Fruit fly (Drosophila melanogaster) whole organism, prepupa: ENCODE measurements around the gene AstCC.
A peak's percentile ranks its signal among the peaks of the same experiment; 100 is the strongest.

Source experiments
- Blimp-1 ChIP-seq: fragments of 200-800 bp; sonication (Bioruptor generic); optimal IDR thresholded peaks from 3 replicates; lab custom pipeline; 2017; ENCODE audit warnings: missing biosample characterization, missing genetic modification characterization, mild to moderate bottlenecking, moderate library complexity, missing genetic modification reagents
- CG10631 ChIP-seq: fragments of 200-800 bp; sonication (Bioruptor generic); optimal IDR thresholded peaks from 2 replicates; lab custom pipeline; 2016; ENCODE audit warnings: missing biosample characterization, missing genetic modification characterization
- CG10669 ChIP-seq: fragments of 200-800 bp; sonication (Bioruptor generic); optimal IDR thresholded peaks from 3 replicates; lab custom pipeline; 2018; ENCODE audit warnings: missing biosample characterization, mild to moderate bottlenecking, missing genetic modification characterization, moderate library complexity
- CG11294 ChIP-seq: fragments of 200-800 bp; sonication (Bioruptor generic); IDR thresholded peaks from 2 replicates; pipeline ENCODE4 v1.3.6; 2022; ENCODE audit warnings: missing biosample characterization, missing genetic modification characterization
- CG11762 ChIP-seq: fragments of 200-800 bp; sonication (Bioruptor generic); optimal IDR thresholded peaks from 3 replicates; lab custom pipeline; 2016; ENCODE audit warnings: missing biosample characterization, missing genetic modification characterization; ENCODE audit not compliant: insufficient read depth
- CG11902 ChIP-seq: fragments of 200-800 bp; sonication (Bioruptor generic); optimal IDR thresholded peaks from 3 replicates; lab custom pipeline; 2016; ENCODE audit warnings: missing biosample characterization, missing genetic modification characterization
- CG15336 ChIP-seq: fragments of 200-800 bp; sonication (Bioruptor generic); IDR thresholded peaks from 2 replicates; pipeline ENCODE4 v1.3.6; 2022; ENCODE audit warnings: missing biosample characterization, missing genetic modification characterization
- CG1621 ChIP-seq: fragments of 200-800 bp; sonication (Bioruptor generic); optimal IDR thresholded peaks from 3 replicates; lab custom pipeline; 2018; ENCODE audit warnings: missing biosample characterization, mild to moderate bottlenecking, missing genetic modification characterization
- CG16779 ChIP-seq: fragments of 200-800 bp; sonication (Bioruptor generic); optimal IDR thresholded peaks from 3 replicates; lab custom pipeline; 2017; ENCODE audit warnings: missing biosample characterization, mild to moderate bottlenecking, missing genetic modification characterization
- CG3032 ChIP-seq: fragments of 200-800 bp; optimal IDR thresholded peaks from 2 replicates; lab custom pipeline; 2019; ENCODE audit warnings: missing biosample characterization, mild to moderate bottlenecking, missing genetic modification characterization, moderate library complexity
- CG31627 ChIP-seq: fragments of 200-800 bp; sonication (Bioruptor generic); optimal IDR thresholded peaks from 3 replicates; lab custom pipeline; 2016; ENCODE audit warnings: missing biosample characterization, missing genetic modification characterization
- CG32006 ChIP-seq: fragments of 200-800 bp; sonication (Bioruptor generic); optimal IDR thresholded peaks from 3 replicates; lab custom pipeline; 2017; ENCODE audit warnings: missing biosample characterization, mild to moderate bottlenecking, missing genetic modification characterization
- CG34406 ChIP-seq: fragments of 200-800 bp; sonication (Bioruptor generic); optimal IDR thresholded peaks from 3 replicates; lab custom pipeline; 2016; ENCODE audit warnings: missing biosample characterization, missing genetic modification characterization
- CG3919 ChIP-seq: fragments of 200-800 bp; sonication (Bioruptor generic); optimal IDR thresholded peaks from 3 replicates; lab custom pipeline; 2016; ENCODE audit warnings: missing biosample characterization, missing genetic modification characterization
- CG4318 ChIP-seq: fragments of 200-800 bp; sonication (Bioruptor generic); optimal IDR thresholded peaks from 3 replicates; lab custom pipeline; 2017; ENCODE audit warnings: missing biosample characterization, mild to moderate bottlenecking, missing genetic modification characterization
- CG6163 ChIP-seq: fragments of 200-800 bp; sonication (Bioruptor generic); IDR thresholded peaks from 3 replicates; pipeline ENCODE4 v1.3.6; 2022; ENCODE audit warnings: missing biosample characterization, missing genetic modification characterization
- CG6276 ChIP-seq: fragments of 200-800 bp; sonication (Bioruptor generic); optimal IDR thresholded peaks from 2 replicates; lab custom pipeline; 2017; ENCODE audit warnings: missing biosample characterization, mild to moderate bottlenecking, missing genetic modification characterization
- CG6792 ChIP-seq: fragments of 200-800 bp; sonication (Bioruptor generic); optimal IDR thresholded peaks from 3 replicates; lab custom pipeline; 2016; ENCODE audit warnings: missing biosample characterization, missing genetic modification characterization
- CG6808 ChIP-seq: fragments of 200-800 bp; sonication (Bioruptor generic); optimal IDR thresholded peaks from 3 replicates; lab custom pipeline; 2017; ENCODE audit warnings: missing biosample characterization, missing genetic modification characterization, mild to moderate bottlenecking, moderate library complexity, missing genetic modification reagents
- CG6854 ChIP-seq: fragments of 200-800 bp; sonication (Bioruptor generic); optimal IDR thresholded peaks from 2 replicates; lab custom pipeline; 2017; ENCODE audit warnings: missing biosample characterization, mild to moderate bottlenecking, missing genetic modification characterization
- CG8119 ChIP-seq: fragments of 200-800 bp; sonication (Bioruptor generic); IDR thresholded peaks from 3 replicates; pipeline ENCODE4 v1.3.6; 2022; ENCODE audit warnings: missing biosample characterization, missing genetic modification characterization
- CG9139 ChIP-seq: fragments of 200-800 bp; sonication (Bioruptor generic); optimal IDR thresholded peaks from 3 replicates; lab custom pipeline; 2017; ENCODE audit warnings: missing biosample characterization, mild to moderate bottlenecking, missing genetic modification characterization
- Eip75B ChIP-seq: fragments of 200-800 bp; sonication (Bioruptor generic); optimal IDR thresholded peaks from 3 replicates; lab custom pipeline; 2016; ENCODE audit warnings: missing biosample characterization, missing genetic modification characterization
- Eip78C ChIP-seq: fragments of 200-800 bp; sonication (Bioruptor generic); peaks from one replicate; lab custom pipeline; 2016; ENCODE audit warnings: missing biosample characterization, missing genetic modification characterization
- Ets21C ChIP-seq: fragments of 200-800 bp; sonication (Bioruptor generic); optimal IDR thresholded peaks from 3 replicates; lab custom pipeline; 2016; ENCODE audit warnings: missing biosample characterization, missing genetic modification characterization
- Ets96B ChIP-seq: fragments of 200-800 bp; optimal IDR thresholded peaks from 2 replicates; lab custom pipeline; 2019; ENCODE audit warnings: missing biosample characterization, mild to moderate bottlenecking, missing genetic modification characterization, moderate library complexity
- Gug ChIP-seq: fragments of 200-800 bp; sonication (Bioruptor generic); IDR thresholded peaks from 2 replicates; pipeline ENCODE4 v1.3.6; 2022; ENCODE audit warnings: missing biosample characterization, missing genetic modification characterization
- Hr38 ChIP-seq: sonication (Bioruptor generic); optimal IDR thresholded peaks from 2 replicates; lab custom pipeline; 2016; ENCODE audit warnings: missing biosample characterization, missing genetic modification characterization
- Hr39 ChIP-seq: fragments of 200-800 bp; sonication (Bioruptor generic); optimal IDR thresholded peaks from 2 replicates; lab custom pipeline; 2016; ENCODE audit warnings: missing biosample characterization, missing genetic modification characterization
- Hr4 ChIP-seq: fragments of 200-800 bp; sonication (Bioruptor generic); optimal IDR thresholded peaks from 3 replicates; lab custom pipeline; 2016; ENCODE audit warnings: missing biosample characterization, missing genetic modification characterization
- Lpt ChIP-seq: fragments of 200-800 bp; sonication (Bioruptor generic); optimal IDR thresholded peaks from 3 replicates; lab custom pipeline; 2016; ENCODE audit warnings: missing biosample characterization, missing genetic modification characterization
- OdsH ChIP-seq: fragments of 200-800 bp; sonication (Bioruptor generic); optimal IDR thresholded peaks from 3 replicates; lab custom pipeline; 2016; ENCODE audit warnings: missing biosample characterization, missing genetic modification characterization
- Sox14 ChIP-seq: fragments of 200-800 bp; sonication (Bioruptor generic); optimal IDR thresholded peaks from 3 replicates; lab custom pipeline; 2016; ENCODE audit warnings: missing biosample characterization, missing genetic modification characterization
- achi ChIP-seq: fragments of 200-800 bp; sonication (Bioruptor generic); optimal IDR thresholded peaks from 3 replicates; lab custom pipeline; 2016; ENCODE audit warnings: missing biosample characterization, missing genetic modification characterization
- acj6 ChIP-seq: fragments of 200-800 bp; sonication (Bioruptor generic); optimal IDR thresholded peaks from 3 replicates; lab custom pipeline; 2016; ENCODE audit warnings: missing biosample characterization, missing genetic modification characterization
- cyc ChIP-seq: fragments of 200-800 bp; sonication (Bioruptor generic); optimal IDR thresholded peaks from 3 replicates; lab custom pipeline; 2016; ENCODE audit warnings: missing biosample characterization, missing genetic modification characterization
- dac ChIP-seq: fragments of 200-800 bp; sonication (Bioruptor generic); optimal IDR thresholded peaks from 2 replicates; lab custom pipeline; 2017; ENCODE audit warnings: missing biosample characterization, mild to moderate bottlenecking, missing genetic modification characterization
- dsx ChIP-seq: fragments of 200-800 bp; optimal IDR thresholded peaks from 3 replicates; lab custom pipeline; 2019; ENCODE audit warnings: missing biosample characterization, mild to moderate bottlenecking, missing genetic modification characterization, moderate library complexity; ENCODE audit not compliant: poor library complexity, severe bottlenecking
- eg ChIP-seq: fragments of 200-800 bp; sonication (Bioruptor generic); IDR thresholded peaks from 3 replicates; pipeline ENCODE4 v1.3.6; 2022; ENCODE audit warnings: missing biosample characterization, missing genetic modification characterization
- fd59A ChIP-seq: fragments of 200-800 bp; sonication (Bioruptor generic); optimal IDR thresholded peaks from 2 replicates; lab custom pipeline; 2017; ENCODE audit warnings: missing biosample characterization, mild to moderate bottlenecking, missing genetic modification characterization, missing genetic modification reagents
- fd85E ChIP-seq: fragments of 200-800 bp; sonication (Bioruptor generic); optimal IDR thresholded peaks from 3 replicates; lab custom pipeline; 2016; ENCODE audit warnings: missing biosample characterization, missing genetic modification characterization
- fkh ChIP-seq: fragments of 200-800 bp; sonication (Bioruptor generic); optimal IDR thresholded peaks from 3 replicates; lab custom pipeline; 2017; ENCODE audit warnings: missing biosample characterization, mild to moderate bottlenecking, missing genetic modification characterization, moderate library complexity
- lz ChIP-seq: fragments of 200-800 bp; sonication (Bioruptor generic); optimal IDR thresholded peaks from 3 replicates; lab custom pipeline; 2016; ENCODE audit warnings: missing biosample characterization, missing genetic modification characterization
- net ChIP-seq: fragments of 200-800 bp; sonication (Bioruptor generic); optimal IDR thresholded peaks from 3 replicates; lab custom pipeline; 2016; ENCODE audit warnings: missing biosample characterization, missing genetic modification characterization
- pdm3 ChIP-seq: fragments of 200-800 bp; sonication (Bioruptor generic); optimal IDR thresholded peaks from 3 replicates; lab custom pipeline; 2016; ENCODE audit warnings: missing biosample characterization, missing genetic modification characterization
- spab ChIP-seq: fragments of 200-800 bp; sonication (Bioruptor generic); optimal IDR thresholded peaks from 2 replicates; lab custom pipeline; 2017; ENCODE audit warnings: missing biosample characterization, mild to moderate bottlenecking, missing genetic modification characterization, missing genetic modification reagents
- svp ChIP-seq: fragments of 200-800 bp; sonication (Bioruptor generic); peaks from one replicate; lab custom pipeline; 2016; ENCODE audit warnings: missing biosample characterization, missing genetic modification characterization
- topi ChIP-seq: fragments of 200-800 bp; sonication (Bioruptor generic); optimal IDR thresholded peaks from 3 replicates; lab custom pipeline; 2016; ENCODE audit warnings: missing biosample characterization, missing genetic modification characterization

AstCC gene

DNA sequence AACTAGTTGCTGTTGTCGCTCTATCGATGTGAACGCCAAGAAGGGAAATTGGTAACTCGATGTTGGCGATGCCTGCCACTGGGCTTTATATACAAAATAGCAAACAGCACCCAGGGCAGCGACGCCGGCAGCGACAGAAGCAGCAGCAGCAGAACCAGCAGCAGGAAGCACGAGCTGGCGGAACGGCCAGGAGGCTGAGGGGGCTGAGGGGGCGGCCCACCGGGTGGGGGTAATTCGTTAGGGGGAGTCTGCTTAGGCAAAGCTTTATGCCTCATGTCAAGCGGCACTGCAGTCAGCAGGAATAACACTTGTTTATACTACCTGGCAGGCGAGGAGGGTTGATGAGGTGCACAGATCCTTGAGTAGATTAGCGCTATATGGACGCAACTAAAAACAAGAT lies 3.7 kb downstream of the AstCC start, which contains the start of gene AstC:
AstC (minus strand) TSS at position 63 of the 400 bp plus-strand sequence.
- TF ChIP-seq CG11762 (GFP tag; lab: Kevin White, UChicago) (no peak), OdsH (GFP tag; lab: Kevin White, UChicago) (no peak), topi (GFP tag; lab: Kevin White, UChicago) (no peak), Blimp-1 (no peak)

dm6 chr2L:11075114-11075513 lies 9.9 kb downstream of the AstCC start, which contains the start of gene CG43725:
TSS of gene CG43725 (plus strand) at chr2L:11075513.
- TF ChIP-seq CG11294 (GFP tag; lab: Robert Waterston, UW) (no peak), Gug (GFP tag; lab: Robert Waterston, UW) (no peak), CG16779 (tag; lab: Kevin White, UChicago) (no peak), dsx (GFP tag; lab: Kevin White, UChicago) (no peak)

DNA sequence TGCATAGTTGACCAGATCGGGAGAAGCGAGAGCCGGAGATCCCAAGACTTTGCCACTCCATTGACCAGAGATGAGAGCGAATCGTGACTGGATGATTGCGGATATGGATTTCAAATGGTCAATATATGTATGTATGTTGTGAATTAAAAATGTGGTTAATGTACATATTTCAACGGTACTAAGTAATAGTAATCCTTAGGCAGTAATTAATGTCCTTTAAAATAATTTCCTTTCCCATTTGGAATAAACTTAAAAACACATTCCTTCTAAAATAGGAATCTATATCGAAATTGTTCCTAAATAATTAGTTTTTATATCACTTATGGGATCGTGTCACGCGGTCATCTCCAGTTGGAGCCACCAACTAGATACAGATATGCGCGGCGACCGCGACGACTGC lies 11.1 kb downstream of the AstCC start:
- no peak for TF ChIP-seq topi (GFP tag; lab: Kevin White, UChicago)
- peak; percentile 48 for TF ChIP-seq Ets96B
- no peak for TF ChIP-seq Hr38
- no peak for TF ChIP-seq CG6808 (GFP tag; lab: Kevin White, UChicago)
- TF ChIP-seq achi (GFP tag; lab: Kevin White, UChicago), result peak; percentile 45
- TF ChIP-seq CG31627 (GFP tag; lab: Kevin White, UChicago), result peak; percentile 16
- TF ChIP-seq fkh (GFP tag; lab: Kevin White, UChicago), result no peak
- TF ChIP-seq pdm3 (GFP tag; lab: Kevin White, UChicago), result peak; percentile 52
- peak; percentile 2 for TF ChIP-seq Hr39 (GFP tag; lab: Kevin White, UChicago)
- TF ChIP-seq Eip75B (GFP tag; lab: Kevin White, UChicago), result peak; percentile 34
- peak; percentile 32 for TF ChIP-seq net (GFP tag; lab: Kevin White, UChicago)
- TF ChIP-seq Blimp-1, result no peak
- TF ChIP-seq CG9139 (GFP tag; lab: Kevin White, UChicago), result no peak
- no peak for TF ChIP-seq fd85E
- TF ChIP-seq Hr4 (GFP tag; lab: Kevin White, UChicago), result peak; percentile 49
- no peak for TF ChIP-seq cyc (GFP tag; lab: Kevin White, UChicago)
- TF ChIP-seq dac (GFP tag; lab: Kevin White, UChicago), result no peak
- peak; percentile 5 for TF ChIP-seq CG10669 (GFP tag; lab: Kevin White, UChicago)
- TF ChIP-seq Ets21C, result no peak
- peak; percentile 14 for TF ChIP-seq CG34406
- no peak for TF ChIP-seq CG6854 (GFP tag; lab: Kevin White, UChicago)
- peak; percentile 30 for TF ChIP-seq spab (GFP tag; lab: Kevin White, UChicago)
- TF ChIP-seq CG11902, result no peak
- peak; percentile 42 for TF ChIP-seq OdsH (GFP tag; lab: Kevin White, UChicago)
- TF ChIP-seq Gug (GFP tag; lab: Robert Waterston, UW), result no peak
- TF ChIP-seq CG11762 (GFP tag; lab: Kevin White, UChicago), result no peak
- no peak for TF ChIP-seq CG6163
- TF ChIP-seq lz, result no peak
- peak; percentile 61 for TF ChIP-seq CG4318 (GFP tag; lab: Kevin White, UChicago)
- TF ChIP-seq eg (GFP tag; lab: Robert Waterston, UW), result no peak; the same call in 2 of the 3 replicates
- TF ChIP-seq CG6276 (GFP tag; lab: Kevin White, UChicago), result peak; percentile 29
- TF ChIP-seq svp, result peak; percentile 36
- TF ChIP-seq CG6792 (GFP tag; lab: Kevin White, UChicago), result peak; percentile 27
- TF ChIP-seq CG3032 (tag; lab: Kevin White, UChicago), result peak; percentile 22
- TF ChIP-seq Eip78C (GFP tag; lab: Kevin White, UChicago), result peak; percentile 84
- TF ChIP-seq CG1621 (tag; lab: Kevin White, UChicago), result peak; percentile 2
- peak; percentile 82 for TF ChIP-seq CG32006
- TF ChIP-seq CG8119 (GFP tag; lab: Robert Waterston, UW), result peak; percentile 73
- TF ChIP-seq CG15336 (GFP tag; lab: Robert Waterston, UW), result peak; percentile 73
- peak; percentile 46 for TF ChIP-seq fd59A (GFP tag; lab: Kevin White, UChicago)
- TF ChIP-seq acj6 (GFP tag; lab: Kevin White, UChicago), result peak; percentile 34
- peak; percentile 43 for TF ChIP-seq Sox14 (GFP tag; lab: Kevin White, UChicago)
- peak; percentile 65 for TF ChIP-seq CG10631 (GFP tag; lab: Kevin White, UChicago)
- peak; percentile 2 for TF ChIP-seq Lpt (GFP tag; lab: Kevin White, UChicago)
- peak; percentile 5 for TF ChIP-seq CG3919
